Worm (Caenorhabditis elegans) whole organism, early embryonic: ENCODE measurements around the gene srx-112.

ENCODE experiments used
- B0310.2 ChIP-seq: sonication (generic microtip); optimal IDR thresholded peaks from 2 replicates; lab custom pipeline; 2016; ENCODE audit warnings: mild to moderate bottlenecking, missing genetic modification characterization, missing compliant biosample characterization
- ama-1 ChIP-seq: fragments of 150-350 bp; optimal IDR thresholded peaks from 2 replicates; lab custom pipeline; 2014
- ceh-13 ChIP-seq: fragments of 200-800 bp; sonication (Bioruptor generic); optimal IDR thresholded peaks from 2 replicates; lab custom pipeline; 2018; ENCODE audit warnings: mild to moderate bottlenecking, missing genetic modification characterization, missing compliant biosample characterization
- ceh-36 ChIP-seq: sonication (generic microtip); optimal IDR thresholded peaks from 2 replicates; lab custom pipeline; 2016; ENCODE audit warnings: missing genetic modification characterization, inconsistent platforms, missing compliant biosample characterization
- ets-7 ChIP-seq: sonication (generic microtip); optimal IDR thresholded peaks from 2 replicates; lab custom pipeline; 2016; ENCODE audit warnings: missing genotype, missing genetic modification characterization, missing compliant biosample characterization
- flt-1 ChIP-seq: fragments of 200-800 bp; sonication (Bioruptor generic); IDR thresholded peaks from 2 replicates; pipeline ENCODE4 v1.3.6; 2022; ENCODE audit warnings: missing genetic modification characterization, missing compliant biosample characterization
- hmg-4 ChIP-seq: fragments of 200-800 bp; sonication (Bioruptor generic); optimal IDR thresholded peaks from 2 replicates; lab custom pipeline; 2018; ENCODE audit warnings: mild to moderate bottlenecking, missing genetic modification characterization, missing compliant biosample characterization
- hnd-1 ChIP-seq: sonication (generic microtip); optimal IDR thresholded peaks from 2 replicates; lab custom pipeline; 2016; ENCODE audit warnings: missing genetic modification characterization, missing compliant biosample characterization
- scrt-1 ChIP-seq: fragments of 200-800 bp; sonication (Bioruptor generic); IDR thresholded peaks from 2 replicates; pipeline ENCODE4 v1.3.6; 2022; ENCODE audit warnings: missing genetic modification characterization, missing compliant biosample characterization
- sea-1 ChIP-seq: fragments of 200-800 bp; sonication (Bioruptor generic); conservative IDR thresholded peaks from 2 replicates; pipeline ENCODE4 v1.3.6; 2022; ENCODE audit warnings: missing genetic modification characterization, missing compliant biosample characterization
- tbx-11 ChIP-seq: fragments of 200-800 bp; sonication (Bioruptor generic); IDR thresholded peaks from 2 replicates; pipeline ENCODE4 v1.3.6; 2022; ENCODE audit warnings: missing genetic modification characterization, missing compliant biosample characterization
- tbx-37 ChIP-seq: fragments of 200-800 bp; sonication (Bioruptor generic); conservative IDR thresholded peaks from 2 replicates; pipeline ENCODE4 v1.3.6; 2022; ENCODE audit warnings: missing genetic modification reagents, missing genetic modification characterization, missing compliant biosample characterization
- tra-4 ChIP-seq: sonication (generic microtip); optimal IDR thresholded peaks from 2 replicates; lab custom pipeline; 2017; ENCODE audit warnings: missing genetic modification characterization, missing compliant biosample characterization

ce11 chrII:3803219-3803618 is 38.8 kb upstream of the srx-112 start, which contains the start of gene ins-32:
- TF ChIP-seq ama-1 (no peak), hmg-4 (GFP tag; lab: Kevin White, UChicago) (no peak), ceh-36 (tag; lab: Kevin White, UChicago) (no peak), flt-1 (GFP tag; lab: Robert Waterston, UW) (no peak), tra-4 (no peak), ceh-13 (GFP tag; lab: Kevin White, UChicago) (no peak), tbx-37 (no peak), tbx-11 (GFP tag; lab: Robert Waterston, UW) (no peak), hnd-1 (tag; lab: Kevin White, UChicago) (no peak), sea-1 (GFP tag; lab: Robert Waterston, UW) (no peak), scrt-1 (GFP tag; lab: Robert Waterston, UW) (no peak), B0310.2 (tag; lab: Kevin White, UChicago) (no peak), ets-7 (no peak)
